Fruit fly (Drosophila melanogaster) whole organism, embryonic: Measurements from ENCODE around the gene pim.

Source experiments
- Asciz ChIP-seq: fragments of 200-800 bp; sonication (Bioruptor generic); optimal IDR thresholded peaks from 2 replicates; lab custom pipeline; 2017; ENCODE audit warnings: missing biosample characterization, mild to moderate bottlenecking, missing genetic modification characterization, missing genetic modification reagents
- CG10959 ChIP-seq: fragments of 200-800 bp; sonication (Bioruptor generic); IDR thresholded peaks from 2 replicates; pipeline ENCODE4 v1.3.6; 2022; ENCODE audit warnings: missing biosample characterization, missing genetic modification characterization
- CG12236 ChIP-seq: fragments of 200-800 bp; sonication (Bioruptor generic); optimal IDR thresholded peaks from 2 replicates; lab custom pipeline; 2016; ENCODE audit warnings: missing biosample characterization, missing genetic modification characterization
- CG13424 ChIP-seq: fragments of 200-800 bp; sonication (Bioruptor generic); optimal IDR thresholded peaks from 2 replicates; lab custom pipeline; 2019; ENCODE audit warnings: missing biosample characterization, mild to moderate bottlenecking, missing genetic modification characterization, moderate library complexity
- CG14965 ChIP-seq: fragments of 200-800 bp; sonication (Bioruptor generic); optimal IDR thresholded peaks from 2 replicates; lab custom pipeline; 2016; ENCODE audit warnings: missing biosample characterization, missing genetic modification characterization, borderline replicate concordance
- CG16779 ChIP-seq: fragments of 200-800 bp; sonication (Bioruptor generic); IDR thresholded peaks from 2 replicates; pipeline ENCODE4 v1.3.6; 2022; ENCODE audit warnings: missing biosample characterization, missing genetic modification characterization
- CG16815 ChIP-seq: fragments of 200-800 bp; sonication (Bioruptor generic); optimal IDR thresholded peaks from 3 replicates; lab custom pipeline; 2017; ENCODE audit warnings: missing biosample characterization, mild to moderate bottlenecking, missing genetic modification characterization
- CG17361 ChIP-seq: fragments of 200-800 bp; sonication (Bioruptor generic); IDR thresholded peaks from 3 replicates; pipeline ENCODE4 v1.3.6; 2022; ENCODE audit warnings: missing biosample characterization, missing genetic modification characterization
- CG18599 ChIP-seq: fragments of 200-800 bp; sonication (Bioruptor generic); optimal IDR thresholded peaks from 3 replicates; lab custom pipeline; 2017; ENCODE audit warnings: missing biosample characterization, missing genetic modification characterization, mild to moderate bottlenecking, moderate library complexity, missing genetic modification reagents
- CG2116 ChIP-seq: fragments of 200-800 bp; sonication (Bioruptor generic); optimal IDR thresholded peaks from 3 replicates; lab custom pipeline; 2018; ENCODE audit warnings: missing biosample characterization, mild to moderate bottlenecking, missing genetic modification characterization
- CG2129 ChIP-seq: fragments of 200-800 bp; sonication (Bioruptor generic); IDR thresholded peaks from 2 replicates; pipeline ENCODE4 v1.3.6; 2022; ENCODE audit warnings: missing biosample characterization, missing genetic modification characterization; ENCODE audit not compliant: partially characterized antibody
- CG32532 ChIP-seq: fragments of 200-800 bp; sonication (Bioruptor generic); IDR thresholded peaks from 2 replicates; pipeline ENCODE4 v1.3.6; 2022; ENCODE audit warnings: missing biosample characterization, missing genetic modification characterization
- CG4854 ChIP-seq: fragments of 200-800 bp; sonication (Bioruptor generic); optimal IDR thresholded peaks from 2 replicates; lab custom pipeline; 2016; ENCODE audit warnings: missing biosample characterization, missing genetic modification characterization, inconsistent platforms
- CG7786 ChIP-seq: fragments of 200-800 bp; sonication (Bioruptor generic); optimal IDR thresholded peaks from 2 replicates; lab custom pipeline; 2016; ENCODE audit warnings: missing biosample characterization, missing genetic modification characterization
- CG7839 ChIP-seq: fragments of 200-800 bp; sonication (Bioruptor generic); optimal IDR thresholded peaks from 3 replicates; lab custom pipeline; 2018; ENCODE audit warnings: missing biosample characterization, mild to moderate bottlenecking, missing genetic modification characterization, moderate library complexity
- Camta ChIP-seq: fragments of 200-800 bp; sonication (Bioruptor generic); optimal IDR thresholded peaks from 2 replicates; lab custom pipeline; 2016; ENCODE audit warnings: missing biosample characterization, missing genetic modification characterization
- Chrac-16 ChIP-seq: fragments of 200-800 bp; sonication (Bioruptor generic); optimal IDR thresholded peaks from 3 replicates; lab custom pipeline; 2016; ENCODE audit warnings: missing biosample characterization, missing genetic modification characterization
- D ChIP-seq, 2 experiments: fragments of 200-800 bp in 1 of 2; fragments of >200 bp in 1 of 2; sonication (Bioruptor generic) in 1 of 2; optimal IDR thresholded peaks; 2 replicates in 1 of 2; 3 replicates in 1 of 2; lab custom pipeline; 2017; ENCODE audit warnings: mild to moderate bottlenecking in 1 of 2, missing biosample characterization in 1 of 2, missing genetic modification characterization in 1 of 2, missing genetic modification reagents in 1 of 2
- Deaf1 ChIP-seq: fragments of 200-800 bp; optimal IDR thresholded peaks from 3 replicates; lab custom pipeline; 2019; ENCODE audit warnings: missing biosample characterization, mild to moderate bottlenecking, missing genetic modification characterization, moderate library complexity
- Dip3 ChIP-seq: fragments of 200-800 bp; sonication (Bioruptor generic); optimal IDR thresholded peaks from 3 replicates; lab custom pipeline; 2016; ENCODE audit warnings: missing biosample characterization, missing genetic modification characterization
- Doc2 ChIP-seq: fragments of 200-800 bp; sonication (Bioruptor generic); IDR thresholded peaks from 2 replicates; pipeline ENCODE4 v1.3.6; 2022; ENCODE audit warnings: missing biosample characterization, missing genetic modification characterization
- Hmx ChIP-seq: fragments of 200-800 bp; sonication (Bioruptor generic); optimal IDR thresholded peaks from 2 replicates; lab custom pipeline; 2016; ENCODE audit warnings: missing biosample characterization, missing genetic modification characterization
- Max ChIP-seq: fragments of 200-800 bp; sonication (Bioruptor generic); optimal IDR thresholded peaks from 2 replicates; lab custom pipeline; 2016; ENCODE audit warnings: missing biosample characterization, mild to moderate bottlenecking, missing genetic modification characterization
- NC2β ChIP-seq: fragments of 200-800 bp; sonication (Bioruptor generic); optimal IDR thresholded peaks from 2 replicates; lab custom pipeline; 2016; ENCODE audit warnings: missing biosample characterization, missing genetic modification characterization
- Nf-YB ChIP-seq: fragments of 200-800 bp; sonication (Bioruptor generic); optimal IDR thresholded peaks from 3 replicates; lab custom pipeline; 2019; ENCODE audit warnings: missing biosample characterization, mild to moderate bottlenecking, missing genetic modification characterization, moderate library complexity
- Oaz ChIP-seq: fragments of 200-800 bp; sonication (Bioruptor generic); IDR thresholded peaks from 2 replicates; pipeline ENCODE4 v1.3.6; 2022; ENCODE audit warnings: missing biosample characterization, missing genetic modification characterization
- Pdp1 ChIP-seq, 2 experiments: fragments of 200-800 bp; sonication (Bioruptor generic); optimal IDR thresholded peaks; 3 replicates each; lab custom pipeline; 2016; ENCODE audit warnings: missing biosample characterization in 2 of 2, missing genetic modification characterization in 2 of 2, mild to moderate bottlenecking in 1 of 2, moderate library complexity in 1 of 2
- Six4 ChIP-seq: fragments of 200-800 bp; sonication (Bioruptor generic); optimal IDR thresholded peaks from 2 replicates; lab custom pipeline; 2016; ENCODE audit warnings: missing biosample characterization, missing genetic modification characterization
- Stat92E ChIP-seq, 3 experiments: fragments of >200 bp in 2 of 3; fragments of 200-800 bp in 1 of 3; sonication (Bioruptor generic) in 1 of 3; optimal IDR thresholded peaks; 2 replicates each; lab custom pipeline; 2017 to 2019; ENCODE audit warnings: missing biosample characterization in 3 of 3, missing genetic modification characterization in 3 of 3, mild to moderate bottlenecking in 1 of 3, moderate library complexity in 1 of 3
- ac ChIP-seq: fragments of 200-800 bp; sonication (Bioruptor generic); optimal IDR thresholded peaks from 3 replicates; lab custom pipeline; 2017; ENCODE audit warnings: missing biosample characterization, mild to moderate bottlenecking, missing genetic modification characterization
- aop ChIP-seq: fragments of 200-800 bp; sonication (Bioruptor generic); IDR thresholded peaks from 2 replicates; pipeline ENCODE4 v1.3.6; 2022; ENCODE audit warnings: missing biosample characterization, missing genetic modification characterization
- bigmax ChIP-seq: fragments of 200-800 bp; sonication (Bioruptor generic); optimal IDR thresholded peaks from 2 replicates; lab custom pipeline; 2018; ENCODE audit warnings: missing biosample characterization, mild to moderate bottlenecking, missing genetic modification characterization
- chinmo ChIP-seq: fragments of 200-800 bp; sonication (Bioruptor generic); IDR thresholded peaks from 4 replicates; pipeline ENCODE4 v1.3.6; 2022; ENCODE audit warnings: missing biosample characterization, missing genetic modification characterization; ENCODE audit not compliant: partially characterized antibody
- chn ChIP-seq: fragments of 200-800 bp; sonication (Bioruptor generic); optimal IDR thresholded peaks from 2 replicates; lab custom pipeline; 2016; ENCODE audit warnings: missing biosample characterization, missing genetic modification characterization
- eve ChIP-seq, 2 experiments: fragments of >200 bp; optimal IDR thresholded peaks; 2 replicates each; lab custom pipeline; 2017; ENCODE audit warnings: missing biosample characterization in 2 of 2, missing genetic modification characterization in 2 of 2
- ftz-f1 ChIP-seq: fragments of 200-800 bp; sonication (Bioruptor generic); optimal IDR thresholded peaks from 2 replicates; lab custom pipeline; 2016; ENCODE audit warnings: missing biosample characterization, missing genetic modification characterization
- fu2 ChIP-seq: fragments of 200-800 bp; sonication (Bioruptor generic); optimal IDR thresholded peaks from 2 replicates; lab custom pipeline; 2016; ENCODE audit warnings: missing biosample characterization, missing genetic modification characterization
- grau ChIP-seq: fragments of 200-800 bp; optimal IDR thresholded peaks from 3 replicates; lab custom pipeline; 2019; ENCODE audit warnings: missing biosample characterization, mild to moderate bottlenecking, missing genetic modification characterization, moderate library complexity
- gro ChIP-seq: fragments of 200-800 bp; sonication (Bioruptor generic); optimal IDR thresholded peaks from 2 replicates; lab custom pipeline; 2016; ENCODE audit warnings: missing biosample characterization, missing genetic modification characterization
- gsb ChIP-seq: fragments of 200-800 bp; sonication (Bioruptor generic); IDR thresholded peaks from 2 replicates; pipeline ENCODE4 v1.3.6; 2022; ENCODE audit warnings: missing biosample characterization, missing genetic modification characterization
- ham ChIP-seq: fragments of 200-800 bp; sonication (Bioruptor generic); IDR thresholded peaks from 2 replicates; pipeline ENCODE4 v1.3.6; 2022; ENCODE audit warnings: missing biosample characterization, missing genetic modification characterization
- p53 ChIP-seq: fragments of 200-800 bp; sonication (Bioruptor generic); optimal IDR thresholded peaks from 2 replicates; lab custom pipeline; 2016; ENCODE audit warnings: missing biosample characterization, missing genetic modification characterization
- phol ChIP-seq: fragments of 200-800 bp; sonication (Bioruptor generic); optimal IDR thresholded peaks from 3 replicates; lab custom pipeline; 2018; ENCODE audit warnings: missing biosample characterization, mild to moderate bottlenecking, missing genetic modification characterization, moderate library complexity
- pzg ChIP-seq: fragments of 200-800 bp; sonication (Bioruptor generic); optimal IDR thresholded peaks from 3 replicates; lab custom pipeline; 2018; ENCODE audit warnings: missing biosample characterization, mild to moderate bottlenecking, missing genetic modification characterization, moderate library complexity
- repo ChIP-seq: fragments of 200-800 bp; sonication (Bioruptor generic); optimal IDR thresholded peaks from 2 replicates; lab custom pipeline; 2016; ENCODE audit warnings: missing biosample characterization, missing genetic modification characterization
- rib ChIP-seq: fragments of 200-800 bp; sonication (Bioruptor generic); IDR thresholded peaks from 2 replicates; pipeline ENCODE4 v1.3.6; 2022; ENCODE audit warnings: missing biosample characterization, missing genetic modification characterization
- run ChIP-seq: fragments of 200-800 bp; sonication (Bioruptor generic); optimal IDR thresholded peaks from 3 replicates; lab custom pipeline; 2018; ENCODE audit warnings: missing biosample characterization, mild to moderate bottlenecking, missing genetic modification characterization
- stc ChIP-seq: fragments of 200-800 bp; sonication (Bioruptor generic); IDR thresholded peaks from 2 replicates; pipeline ENCODE4 v1.3.6; 2022; ENCODE audit warnings: missing biosample characterization, missing genetic modification characterization
- usp ChIP-seq: fragments of >200 bp; optimal IDR thresholded peaks from 2 replicates; lab custom pipeline; 2017; ENCODE audit warnings: missing biosample characterization, missing genetic modification characterization
- yki ChIP-seq: fragments of >200 bp; optimal IDR thresholded peaks from 3 replicates; lab custom pipeline; 2018

pim gene

DNA sequence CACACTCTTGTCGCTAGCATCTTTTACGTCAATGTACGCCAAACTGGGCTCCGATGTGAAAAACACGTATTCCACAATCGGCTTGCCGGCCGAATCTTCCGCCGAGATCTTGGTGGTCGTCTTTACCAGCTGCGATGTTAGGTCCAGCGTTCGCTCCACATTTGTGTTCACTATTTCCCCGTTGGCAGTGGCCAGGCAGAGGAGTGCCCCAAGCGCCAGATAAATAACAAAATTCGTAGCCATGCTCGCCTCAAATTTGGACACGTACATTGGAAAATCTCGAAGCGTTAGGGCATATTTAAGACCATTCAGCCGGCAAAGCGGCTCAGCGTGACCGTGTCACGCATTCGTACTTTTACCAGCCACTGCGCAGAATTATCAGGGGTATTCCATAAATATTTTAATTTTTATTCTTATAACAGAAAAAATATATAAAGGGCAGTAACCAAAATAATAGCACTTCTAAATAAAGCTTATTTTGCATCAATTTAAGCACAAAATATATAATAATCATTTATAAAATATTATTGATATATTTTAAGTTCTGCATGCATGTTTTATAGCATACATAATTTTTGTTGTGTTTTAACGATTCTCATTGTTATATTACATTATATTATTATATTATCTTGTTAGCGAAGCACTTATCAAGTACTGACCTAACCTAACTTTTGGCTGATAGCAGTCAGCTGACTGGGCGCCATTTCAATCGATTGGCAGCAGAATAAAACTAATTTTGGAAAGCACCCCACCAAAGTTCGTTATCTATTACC, 12.9 kb downstream of the pim start, which contains the start of the genes CG33303 and dpr19 (continued):
- TF ChIP-seq grau (peak; percentile 85), CG4854 (GFP tag; lab: Kevin White, UChicago) (no peak), CG7839 (tag; lab: Kevin White, UChicago) (peak; percentile 83), rib (GFP tag; lab: Robert Waterston, UW) (no peak), p53 (GFP tag; lab: Kevin White, UChicago) (no peak), Nf-YB (GFP tag; lab: Kevin White, UChicago) (peak; percentile 49), gsb (GFP tag; lab: Robert Waterston, UW) (no peak), Stat92E (GFP tag; optimal IDR thresholded peaks at IDR 0.05; lab: Kevin White, UChicago) (no peak), Max (peak; percentile 16), run (tag; lab: Kevin White, UChicago) (peak; percentile 72), CG2129 (GFP tag; lab: Robert Waterston, UW) (no peak), D (optimal IDR thresholded peaks at IDR 0.05; lab: Kevin White, UChicago) (no peak), D (GFP tag; optimal IDR thresholded peaks at IDR 0.05; lab: Kevin White, UChicago) (peak; percentile 49), repo (GFP tag; lab: Kevin White, UChicago) (no peak), CG13424 (peak; percentile 89), Doc2 (GFP tag; lab: Robert Waterston, UW) (no peak), CG16815 (GFP tag; lab: Kevin White, UChicago) (no peak), CG16779 (no peak), Pdp1 (GFP tag; optimal IDR thresholded peaks at IDR 0.05; lab: Kevin White, UChicago) (no peak), Hmx (GFP tag; lab: Kevin White, UChicago) (no peak), CG7786 (GFP tag; lab: Kevin White, UChicago) (no peak), CG32532 (GFP tag; lab: Robert Waterston, UW) (peak; percentile 82), phol (tag; lab: Kevin White, UChicago) (peak; percentile 90), CG17361 (GFP tag; lab: Robert Waterston, UW) (peak; percentile 86; the same call in 2 of the 3 replicates), ham (no peak), CG14965 (GFP tag; lab: Kevin White, UChicago) (no peak), yki (lab: Kevin White, UChicago) (no peak), Asciz (GFP tag; lab: Kevin White, UChicago) (peak; percentile 9), pzg (GFP tag; lab: Kevin White, UChicago) (peak; percentile 59), CG10959 (no peak), usp (GFP tag; lab: Kevin White, UChicago) (no peak), ac (GFP tag; lab: Kevin White, UChicago) (no peak), Dip3 (no peak), CG2116 (GFP tag; lab: Kevin White, UChicago) (peak; percentile 55), Chrac-16 (peak; percentile 38), gro (GFP tag; lab: Kevin White, UChicago) (peak; percentile 50), eve (GFP tag; optimal IDR thresholded peaks at IDR 0.05; lab: Kevin White, UChicago) (no peak), fu2 (GFP tag; lab: Kevin White, UChicago) (no peak), aop (no peak), bigmax (GFP tag; lab: Kevin White, UChicago) (peak; percentile 95), Oaz (GFP tag; lab: Robert Waterston, UW) (no peak), stc (GFP tag; lab: Robert Waterston, UW) (peak; percentile 74), NC2β (no peak), chn (GFP tag; lab: Kevin White, UChicago) (no peak), CG18599 (GFP tag; lab: Kevin White, UChicago) (peak; percentile 62), ftz-f1 (GFP tag; lab: Kevin White, UChicago) (no peak), Camta (no peak), Deaf1 (tag; lab: Kevin White, UChicago) (no peak), Six4 (peak; percentile 47), CG12236 (GFP tag; lab: Kevin White, UChicago) (no peak), chinmo (GFP tag; lab: Robert Waterston, UW) (0 out of 4 replicates have a peak, but pooled peaks have one; percentile 41)
